Fruit fly (Drosophila melanogaster) whole organism, pupa: Measurements from ENCODE around the gene CG11626.

Experiments used
- CG13204 ChIP-seq: fragments of 200-800 bp; sonication (Bioruptor generic); optimal IDR thresholded peaks from 2 replicates; lab custom pipeline; 2018; ENCODE audit warnings: missing biosample characterization, mild to moderate bottlenecking, missing genetic modification characterization, moderate library complexity
- CG8301 ChIP-seq: fragments of 200-800 bp; sonication (Bioruptor generic); optimal IDR thresholded peaks from 2 replicates; lab custom pipeline; 2018; ENCODE audit warnings: missing biosample characterization, mild to moderate bottlenecking, missing genetic modification characterization
- CG9948 ChIP-seq: fragments of 200-800 bp; sonication (Bioruptor generic); optimal IDR thresholded peaks from 2 replicates; lab custom pipeline; 2018; ENCODE audit warnings: missing biosample characterization, mild to moderate bottlenecking, missing genetic modification characterization, moderate library complexity
- D1 ChIP-seq: fragments of 200-800 bp; sonication (Bioruptor generic); optimal IDR thresholded peaks from 2 replicates; lab custom pipeline; 2018; ENCODE audit warnings: missing biosample characterization, mild to moderate bottlenecking, missing genetic modification characterization, moderate library complexity
- EcR ChIP-seq: fragments of 200-800 bp; sonication (Bioruptor generic); optimal IDR thresholded peaks from 3 replicates; lab custom pipeline; 2019; ENCODE audit warnings: missing biosample characterization, missing genetic modification characterization, mild to moderate bottlenecking, moderate library complexity, missing genetic modification reagents
- Ets98B ChIP-seq: fragments of 200-800 bp; sonication (Bioruptor generic); IDR thresholded peaks from 2 replicates; pipeline ENCODE4 v1.3.6; 2022; ENCODE audit warnings: missing biosample characterization, missing genetic modification characterization
- Pif1B ChIP-seq: fragments of 200-800 bp; sonication (Bioruptor generic); optimal IDR thresholded peaks from 3 replicates; lab custom pipeline; 2016; ENCODE audit warnings: missing biosample characterization, missing genetic modification characterization

DNA sequence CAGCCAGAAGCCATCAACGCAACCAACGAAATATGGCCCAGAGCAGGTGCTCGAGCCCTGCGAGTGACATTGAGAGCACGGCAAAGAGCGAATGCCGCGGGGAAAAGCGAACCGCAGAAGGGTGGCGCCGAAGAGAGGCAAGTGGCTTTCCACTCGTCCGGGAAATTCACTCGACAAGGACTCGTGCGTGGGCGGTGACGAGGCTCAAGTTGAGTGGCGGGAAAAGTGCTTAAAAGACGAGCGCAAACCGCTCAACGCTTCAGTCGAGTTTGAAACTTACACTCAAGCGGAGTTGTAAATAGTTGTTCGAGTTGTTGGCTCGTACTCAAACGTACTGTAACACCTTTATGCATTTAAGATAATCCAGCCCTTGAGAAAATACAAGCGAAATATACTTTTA is 3.8 kb downstream of the CG11626 start, which contains the start of gene CG31221:
- TF ChIP-seq Pif1B (GFP tag; lab: Kevin White, UChicago) (no peak), D1 (tag; lab: Kevin White, UChicago) (no peak), EcR (GFP tag; lab: Kevin White, UChicago) (no peak), Ets98B (GFP tag; lab: Robert Waterston, UW) (no peak), CG13204 (no peak), CG9948 (no peak), CG8301 (tag; lab: Kevin White, UChicago) (no peak)
